Fruit fly (Drosophila melanogaster) whole organism, embryonic: Measurements from ENCODE around the gene CG2865.

ENCODE experiments used
- Antp ChIP-seq: fragments of 200-800 bp; sonication (Bioruptor generic); optimal IDR thresholded peaks from 3 replicates; lab custom pipeline; 2016; ENCODE audit warnings: missing biosample characterization, missing genetic modification characterization
- Asciz ChIP-seq: fragments of 200-800 bp; sonication (Bioruptor generic); optimal IDR thresholded peaks from 2 replicates; lab custom pipeline; 2017; ENCODE audit warnings: missing biosample characterization, mild to moderate bottlenecking, missing genetic modification characterization, missing genetic modification reagents
- Atf-2 ChIP-seq: fragments of 200-800 bp; sonication (Bioruptor generic); optimal IDR thresholded peaks from 2 replicates; lab custom pipeline; 2016; ENCODE audit warnings: missing biosample characterization, missing genetic modification characterization
- Awh ChIP-seq: fragments of 200-800 bp; sonication (Bioruptor generic); IDR thresholded peaks from 2 replicates; pipeline ENCODE4, ENCODE4 v1.3.6; 2022; ENCODE audit warnings: missing biosample characterization, missing genetic modification characterization
- CG10979 ChIP-seq: fragments of 200-800 bp; sonication (Bioruptor generic); optimal IDR thresholded peaks from 2 replicates; lab custom pipeline; 2018; ENCODE audit warnings: missing biosample characterization, mild to moderate bottlenecking, missing genetic modification characterization, moderate library complexity
- CG11398 ChIP-seq: fragments of 200-800 bp; sonication (Bioruptor generic); optimal IDR thresholded peaks from 2 replicates; lab custom pipeline; 2016; ENCODE audit warnings: missing biosample characterization, missing genetic modification characterization
- CG11504 ChIP-seq: fragments of 200-800 bp; sonication (Bioruptor generic); optimal IDR thresholded peaks from 3 replicates; lab custom pipeline; 2019; ENCODE audit warnings: missing biosample characterization, mild to moderate bottlenecking, missing genetic modification characterization, moderate library complexity
- CG11723 ChIP-seq: fragments of 200-800 bp; sonication (Bioruptor generic); optimal IDR thresholded peaks from 2 replicates; lab custom pipeline; 2017; ENCODE audit warnings: missing biosample characterization, mild to moderate bottlenecking, missing genetic modification characterization
- CG13123 ChIP-seq: fragments of 200-800 bp; sonication (Bioruptor generic); optimal IDR thresholded peaks from 2 replicates; lab custom pipeline; 2016; ENCODE audit warnings: missing biosample characterization, missing genetic modification characterization
- CG1602 ChIP-seq: fragments of 200-800 bp; sonication (Bioruptor generic); optimal IDR thresholded peaks from 3 replicates; lab custom pipeline; 2016; ENCODE audit warnings: missing biosample characterization, missing genetic modification characterization
- CG17829 ChIP-seq: fragments of 200-800 bp; optimal IDR thresholded peaks from 2 replicates; lab custom pipeline; 2019; ENCODE audit warnings: missing biosample characterization, mild to moderate bottlenecking, missing genetic modification characterization, moderate library complexity
- CG18476 ChIP-seq: fragments of 200-800 bp; sonication (Bioruptor generic); optimal IDR thresholded peaks from 2 replicates; lab custom pipeline; 2016; ENCODE audit warnings: missing biosample characterization, mild to moderate bottlenecking, missing genetic modification characterization
- CG18619 ChIP-seq: fragments of 200-800 bp; sonication (Bioruptor generic); optimal IDR thresholded peaks from 3 replicates; lab custom pipeline; 2017; ENCODE audit warnings: missing biosample characterization, mild to moderate bottlenecking, missing genetic modification characterization
- CG3065 ChIP-seq: fragments of 200-800 bp; sonication (Bioruptor generic); optimal IDR thresholded peaks from 2 replicates; lab custom pipeline; 2016; ENCODE audit warnings: missing biosample characterization, missing genetic modification characterization
- CG3163 ChIP-seq: fragments of 200-800 bp; sonication (Bioruptor generic); optimal IDR thresholded peaks from 3 replicates; lab custom pipeline; 2016; ENCODE audit warnings: missing biosample characterization, missing genetic modification characterization
- CG32772 ChIP-seq: fragments of 200-800 bp; sonication (Bioruptor generic); IDR thresholded peaks from 2 replicates; pipeline ENCODE4 v1.3.6; 2022; ENCODE audit warnings: missing biosample characterization, missing genetic modification characterization
- CG3407 ChIP-seq: fragments of 200-800 bp; sonication (Bioruptor generic); optimal IDR thresholded peaks from 2 replicates; lab custom pipeline; 2018; ENCODE audit warnings: missing biosample characterization, mild to moderate bottlenecking, missing genetic modification characterization
- CG34224 ChIP-seq: fragments of 200-800 bp; sonication (Bioruptor generic); IDR thresholded peaks from 3 replicates; pipeline ENCODE4 v1.3.6; 2022; ENCODE audit warnings: missing biosample characterization, missing genetic modification characterization; ENCODE audit not compliant: partially characterized antibody
- CG4404 ChIP-seq: fragments of 200-800 bp; sonication (Bioruptor generic); IDR thresholded peaks from 2 replicates; pipeline ENCODE4 v1.3.6; 2022; ENCODE audit warnings: missing biosample characterization, missing genetic modification characterization
- CG4424 ChIP-seq: fragments of 200-800 bp; sonication (Bioruptor generic); optimal IDR thresholded peaks from 3 replicates; lab custom pipeline; 2016; ENCODE audit warnings: missing biosample characterization, missing genetic modification characterization
- CG4730 ChIP-seq: fragments of 200-800 bp; sonication (Bioruptor generic); IDR thresholded peaks from 2 replicates; pipeline ENCODE4 v1.3.6; 2022; ENCODE audit warnings: missing biosample characterization, missing genetic modification characterization
- CG7987 ChIP-seq: fragments of 200-800 bp; sonication (Bioruptor generic); optimal IDR thresholded peaks from 2 replicates; lab custom pipeline; 2018; ENCODE audit warnings: missing biosample characterization, mild to moderate bottlenecking, missing genetic modification characterization, moderate library complexity
- CG8089 ChIP-seq: fragments of 200-800 bp; sonication (Bioruptor generic); optimal IDR thresholded peaks from 3 replicates; lab custom pipeline; 2016; ENCODE audit warnings: missing biosample characterization, missing genetic modification characterization
- CG8765 ChIP-seq: fragments of 200-800 bp; sonication (Bioruptor generic); IDR thresholded peaks from 2 replicates; pipeline ENCODE4 v1.3.6; 2022; ENCODE audit warnings: missing biosample characterization, missing genetic modification characterization
- CG9437 ChIP-seq: fragments of 200-800 bp; sonication (Bioruptor generic); optimal IDR thresholded peaks from 2 replicates; lab custom pipeline; 2018; ENCODE audit warnings: missing biosample characterization, mild to moderate bottlenecking, missing genetic modification characterization
- Chrac-16 ChIP-seq: fragments of 200-800 bp; sonication (Bioruptor generic); optimal IDR thresholded peaks from 3 replicates; lab custom pipeline; 2016; ENCODE audit warnings: missing biosample characterization, missing genetic modification characterization
- Dek ChIP-seq: fragments of 200-800 bp; sonication (Bioruptor generic); optimal IDR thresholded peaks from 3 replicates; lab custom pipeline; 2019; ENCODE audit warnings: missing biosample characterization, mild to moderate bottlenecking, missing genetic modification characterization, moderate library complexity
- Dip3 ChIP-seq: fragments of 200-800 bp; sonication (Bioruptor generic); optimal IDR thresholded peaks from 3 replicates; lab custom pipeline; 2016; ENCODE audit warnings: missing biosample characterization, missing genetic modification characterization
- Dp ChIP-seq: fragments of 200-800 bp; sonication (Bioruptor generic); optimal IDR thresholded peaks from 2 replicates; lab custom pipeline; 2018; ENCODE audit warnings: missing biosample characterization, mild to moderate bottlenecking, missing genetic modification characterization, moderate library complexity
- Eip74EF ChIP-seq, 2 experiments: fragments of 200-800 bp in 1 of 2; fragments of >200 bp in 1 of 2; sonication (Bioruptor generic) in 1 of 2; optimal IDR thresholded peaks; 2 replicates each; lab custom pipeline; 2017 to 2019; ENCODE audit warnings: missing biosample characterization in 2 of 2, missing genetic modification characterization in 2 of 2, mild to moderate bottlenecking in 1 of 2, moderate library complexity in 1 of 2
- GATAe ChIP-seq: fragments of 200-800 bp; sonication (Bioruptor generic); conservative IDR thresholded peaks from 2 replicates; pipeline ENCODE4 v1.3.6; 2022; ENCODE audit warnings: missing biosample characterization, missing genetic modification characterization
- HLH4C ChIP-seq: fragments of 200-800 bp; sonication (Bioruptor generic); IDR thresholded peaks from 3 replicates; pipeline ENCODE4 v1.3.6; 2022; ENCODE audit warnings: missing biosample characterization, missing genetic modification characterization; ENCODE audit not compliant: partially characterized antibody
- Jarid2 ChIP-seq: fragments of 200-800 bp; sonication (Bioruptor generic); optimal IDR thresholded peaks from 3 replicates; lab custom pipeline; 2017; ENCODE audit warnings: mild to moderate bottlenecking, missing biosample characterization, missing genetic modification reagents, missing genetic modification characterization
- Max ChIP-seq: fragments of 200-800 bp; sonication (Bioruptor generic); optimal IDR thresholded peaks from 2 replicates; lab custom pipeline; 2016; ENCODE audit warnings: missing biosample characterization, mild to moderate bottlenecking, missing genetic modification characterization
- Mes4 ChIP-seq: fragments of 200-800 bp; sonication (Bioruptor generic); optimal IDR thresholded peaks from 2 replicates; lab custom pipeline; 2016; ENCODE audit warnings: missing biosample characterization, missing genetic modification characterization
- Ravus ChIP-seq: fragments of 200-800 bp; sonication (Bioruptor generic); IDR thresholded peaks from 2 replicates; pipeline ENCODE4 v1.3.6; 2022; ENCODE audit warnings: missing biosample characterization, missing genetic modification characterization
- Rx ChIP-seq: fragments of 200-800 bp; sonication (Bioruptor generic); IDR thresholded peaks from 2 replicates; pipeline ENCODE4 v1.3.6; 2022; ENCODE audit warnings: missing biosample characterization, missing genetic modification characterization
- Xrp1 ChIP-seq: fragments of 200-800 bp; sonication (Bioruptor generic); IDR thresholded peaks from 2 replicates; pipeline ENCODE4 v1.3.6; 2022; ENCODE audit warnings: missing biosample characterization, missing genetic modification characterization
- crol ChIP-seq: fragments of 200-800 bp; sonication (Bioruptor generic); IDR thresholded peaks from 2 replicates; pipeline ENCODE4 v1.3.6; 2022; ENCODE audit warnings: missing biosample characterization, missing genetic modification characterization
- eyg ChIP-seq: fragments of 200-800 bp; sonication (Bioruptor generic); optimal IDR thresholded peaks from 3 replicates; lab custom pipeline; 2016; ENCODE audit warnings: missing biosample characterization, missing genetic modification characterization
- fru ChIP-seq: fragments of >200 bp; optimal IDR thresholded peaks from 2 replicates; lab custom pipeline; 2017
- gem ChIP-seq: fragments of 200-800 bp; sonication (Bioruptor generic); optimal IDR thresholded peaks from 2 replicates; lab custom pipeline; 2019; ENCODE audit warnings: missing biosample characterization, mild to moderate bottlenecking, missing genetic modification characterization, moderate library complexity
- gsb ChIP-seq: fragments of 200-800 bp; sonication (Bioruptor generic); IDR thresholded peaks from 2 replicates; pipeline ENCODE4 v1.3.6; 2022; ENCODE audit warnings: missing biosample characterization, missing genetic modification characterization
- jigr1 ChIP-seq: fragments of 200-800 bp; sonication (Bioruptor generic); IDR thresholded peaks from 3 replicates; pipeline ENCODE4 v1.3.6; 2022; ENCODE audit warnings: missing biosample characterization, missing genetic modification characterization
- kay ChIP-seq: fragments of 200-800 bp; sonication (Bioruptor generic); optimal IDR thresholded peaks from 2 replicates; lab custom pipeline; 2016; ENCODE audit warnings: missing biosample characterization, missing genetic modification characterization
- phol ChIP-seq: fragments of 200-800 bp; sonication (Bioruptor generic); optimal IDR thresholded peaks from 3 replicates; lab custom pipeline; 2018; ENCODE audit warnings: missing biosample characterization, mild to moderate bottlenecking, missing genetic modification characterization, moderate library complexity
- pum ChIP-seq: fragments of 200-800 bp; sonication (Bioruptor generic); optimal IDR thresholded peaks from 2 replicates; lab custom pipeline; 2016; ENCODE audit warnings: missing biosample characterization, missing genetic modification characterization
- ranshi ChIP-seq: fragments of 200-800 bp; sonication (Bioruptor generic); IDR thresholded peaks from 2 replicates; pipeline ENCODE4 v1.3.6; 2022; ENCODE audit warnings: missing biosample characterization, missing genetic modification characterization
- sd ChIP-seq: fragments of 200-800 bp; sonication (Bioruptor generic); optimal IDR thresholded peaks from 3 replicates; lab custom pipeline; 2018; ENCODE audit warnings: missing biosample characterization, mild to moderate bottlenecking, missing genetic modification characterization, moderate library complexity
- sob ChIP-seq: fragments of 200-800 bp; sonication (Bioruptor generic); IDR thresholded peaks from 2 replicates; pipeline ENCODE4 v1.3.6; 2022; ENCODE audit warnings: missing biosample characterization, missing genetic modification characterization
- tgo ChIP-seq: fragments of 200-800 bp; sonication (Bioruptor generic); IDR thresholded peaks from 3 replicates; pipeline ENCODE4 v1.3.6; 2022; ENCODE audit warnings: missing biosample characterization, missing genetic modification characterization
- tin ChIP-seq: fragments of 200-800 bp; sonication (Bioruptor generic); optimal IDR thresholded peaks from 3 replicates; lab custom pipeline; 2016; ENCODE audit warnings: missing biosample characterization, missing genetic modification characterization
- trem ChIP-seq: fragments of 200-800 bp; optimal IDR thresholded peaks from 3 replicates; lab custom pipeline; 2019; ENCODE audit warnings: missing biosample characterization, mild to moderate bottlenecking, missing genetic modification characterization, moderate library complexity

CG2865 gene

DNA sequence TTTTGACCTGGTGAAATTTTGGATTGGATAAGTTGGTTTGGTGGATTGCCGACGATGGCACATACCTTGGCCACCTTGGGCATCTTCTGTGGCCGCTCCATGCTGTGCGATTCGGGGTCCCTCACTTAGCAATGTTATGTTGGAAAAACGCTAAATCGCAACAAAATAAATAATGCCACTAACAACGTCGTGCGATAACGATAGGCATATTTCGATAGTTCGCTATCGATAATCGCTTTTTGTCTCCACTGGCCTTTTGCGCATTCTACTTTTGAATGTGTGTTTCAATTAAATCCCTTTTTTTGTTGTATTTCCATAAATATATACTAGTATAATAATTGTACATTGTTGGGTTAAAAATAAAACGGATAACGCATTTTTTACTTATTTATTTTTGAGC lies 43.4 kb downstream of the CG2865 start, which contains the start of gene crn (continued):
- TF ChIP-seq CG7987 (GFP tag; lab: Kevin White, UChicago) (no peak), phol (tag; lab: Kevin White, UChicago) (no peak), CG8089 (GFP tag; lab: Kevin White, UChicago) (no peak), sd (no peak), Dek (tag; lab: Kevin White, UChicago) (no peak), Dp (GFP tag; lab: Kevin White, UChicago) (peak; percentile 28), CG4730 (GFP tag; lab: Robert Waterston, UW) (no peak), kay (GFP tag; lab: Kevin White, UChicago) (no peak), CG3407 (GFP tag; lab: Kevin White, UChicago) (no peak), CG11723 (GFP tag; lab: Kevin White, UChicago) (no peak), CG4404 (GFP tag; lab: Robert Waterston, UW) (no peak), CG3163 (GFP tag; lab: Kevin White, UChicago) (no peak), CG10979 (no peak), tin (GFP tag; lab: Kevin White, UChicago) (no peak), Xrp1 (GFP tag; lab: Robert Waterston, UW) (no peak), Max (GFP tag; lab: Kevin White, UChicago) (no peak), GATAe (GFP tag; lab: Robert Waterston, UW) (no peak), CG4424 (no peak), CG1602 (GFP tag; lab: Kevin White, UChicago) (no peak), tgo (no peak), Eip74EF (GFP tag; optimal IDR thresholded peaks at IDR 0.05; lab: Kevin White, UChicago) (no peak), crol (no peak), CG8765 (GFP tag; lab: Robert Waterston, UW) (no peak), trem (tag; lab: Kevin White, UChicago) (peak; percentile 17), Antp (no peak), CG34224 (GFP tag; lab: Robert Waterston, UW) (peak; percentile 77), CG18476 (GFP tag; lab: Kevin White, UChicago) (no peak), CG17829 (tag; lab: Kevin White, UChicago) (no peak), pum (no peak), jigr1 (GFP tag; lab: Robert Waterston, UW) (no peak), gem (no peak), Ravus (GFP tag; lab: Robert Waterston, UW) (no peak), Dip3 (GFP tag; lab: Kevin White, UChicago) (no peak), CG11504 (tag; lab: Kevin White, UChicago) (no peak), ranshi (GFP tag; lab: Robert Waterston, UW) (no peak), sob (no peak), HLH4C (GFP tag; lab: Robert Waterston, UW) (peak; percentile 81), Asciz (GFP tag; lab: Kevin White, UChicago) (no peak), Chrac-16 (GFP tag; lab: Kevin White, UChicago) (no peak), CG3065 (GFP tag; lab: Kevin White, UChicago) (no peak), Rx (GFP tag; lab: Robert Waterston, UW) (no peak), CG13123 (GFP tag; lab: Kevin White, UChicago) (no peak), CG11398 (GFP tag; lab: Kevin White, UChicago) (no peak), CG9437 (GFP tag; lab: Kevin White, UChicago) (no peak), Jarid2 (GFP tag; lab: Kevin White, UChicago) (no peak), CG32772 (GFP tag; lab: Robert Waterston, UW) (no peak), Atf-2 (GFP tag; lab: Kevin White, UChicago) (no peak), CG18619 (no peak), eyg (GFP tag; lab: Kevin White, UChicago) (no peak), Awh (GFP tag; lab: Robert Waterston, UW) (no peak), Mes4 (GFP tag; lab: Kevin White, UChicago) (no peak), gsb (GFP tag; lab: Robert Waterston, UW) (no peak), fru (lab: Kevin White, UChicago) (no peak)
